Worm (Caenorhabditis elegans) whole organism, L1 larva: Measurements from ENCODE around the gene patr-1.
A peak's percentile ranks its signal among the peaks of the same experiment; 100 is the strongest.

Experiments
- C04F5.9 ChIP-seq: sonication (generic microtip); optimal IDR thresholded peaks from 2 replicates; lab custom pipeline; 2016; ENCODE audit warnings: missing genetic modification characterization, missing compliant biosample characterization
- C34B4.2 ChIP-seq: sonication (generic microtip); optimal IDR thresholded peaks from 2 replicates; lab custom pipeline; 2017; ENCODE audit warnings: mild to moderate bottlenecking, missing genetic modification characterization, missing compliant biosample characterization
- F16B12.6 ChIP-seq: fragments of 150-350 bp; optimal IDR thresholded peaks from 2 replicates; lab custom pipeline; 2014; ENCODE audit warnings: missing biosample characterization, missing genetic modification characterization
- aha-1 ChIP-seq: fragments of 150-350 bp; optimal IDR thresholded peaks from 2 replicates; lab custom pipeline; 2014; ENCODE audit warnings: missing biosample characterization, missing genetic modification characterization
- aly-2 ChIP-seq: fragments of 150-350 bp; optimal IDR thresholded peaks from 2 replicates; lab custom pipeline; 2014; ENCODE audit warnings: missing biosample characterization, missing genetic modification characterization
- ceh-63 ChIP-seq: fragments of 200-800 bp; sonication (Bioruptor generic); optimal IDR thresholded peaks from 2 replicates; lab custom pipeline; 2018; ENCODE audit warnings: mild to moderate bottlenecking, missing genetic modification characterization, missing compliant biosample characterization
- ceh-8 ChIP-seq: fragments of 200-800 bp; sonication (Bioruptor generic); optimal IDR thresholded peaks from 2 replicates; lab custom pipeline; 2018; ENCODE audit warnings: mild to moderate bottlenecking, missing genetic modification characterization, moderate library complexity, missing compliant biosample characterization
- ceh-82 ChIP-seq, 3 experiments: fragments of 150-350 bp in 1 of 3; sonication (generic microtip) in 2 of 3; optimal IDR thresholded peaks; 2 replicates each; lab custom pipeline; 2014 to 2017; ENCODE audit warnings: missing biosample characterization in 3 of 3, missing genetic modification characterization in 3 of 3
- ceh-88 ChIP-seq: fragments of 200-800 bp; sonication (Bioruptor generic); IDR thresholded peaks from 2 replicates; pipeline ENCODE4 v1.3.6; 2022; ENCODE audit warnings: missing genetic modification characterization, missing compliant biosample characterization
- ceh-90 ChIP-seq: sonication (generic microtip); optimal IDR thresholded peaks from 2 replicates; lab custom pipeline; 2016; ENCODE audit warnings: missing genetic modification characterization, missing compliant biosample characterization
- dpl-1 ChIP-seq, 3 experiments: fragments of 150-350 bp in 2 of 3; sonication (generic microtip) in 1 of 3; optimal IDR thresholded peaks; 2 replicates each; lab custom pipeline; 2014 to 2017; ENCODE audit warnings: missing biosample characterization in 3 of 3, missing genetic modification characterization in 3 of 3, missing genetic modification reagents in 3 of 3
- dsc-1 ChIP-seq: sonication (generic microtip); optimal IDR thresholded peaks from 2 replicates; lab custom pipeline; 2016; ENCODE audit warnings: mild to moderate bottlenecking, missing genetic modification characterization, missing compliant biosample characterization
- efl-1 ChIP-seq, 4 experiments: fragments of 150-350 bp; optimal IDR thresholded peaks in 3 of 4; peaks in 1 of 4; 1 replicate in 1 of 4; 2 replicates in 3 of 4; lab custom pipeline; 2014; ENCODE audit warnings: missing biosample characterization in 2 of 4, missing genetic modification characterization in 2 of 4, missing genetic modification reagents in 2 of 4
- egl-13 ChIP-seq: sonication (generic microtip); optimal IDR thresholded peaks from 2 replicates; lab custom pipeline; 2016; ENCODE audit warnings: missing genotype, missing genetic modification reagents, missing genetic modification characterization, missing compliant biosample characterization
- egl-27 ChIP-seq, 2 experiments: fragments of 150-350 bp in 1 of 2; sonication (generic microtip); optimal IDR thresholded peaks; 3 replicates each; lab custom pipeline; 2017 to 2018; ENCODE audit warnings: missing biosample characterization in 2 of 2, missing genetic modification characterization in 2 of 2, missing genetic modification reagents in 2 of 2
- elt-2 ChIP-seq: sonication (generic microtip); optimal IDR thresholded peaks from 2 replicates; lab custom pipeline; 2016; ENCODE audit warnings: missing genetic modification characterization, mild to moderate bottlenecking, inconsistent platforms, missing compliant biosample characterization, missing genetic modification reagents
- fkh-4 ChIP-seq: sonication (generic microtip); optimal IDR thresholded peaks from 2 replicates; lab custom pipeline; 2016; ENCODE audit warnings: missing compliant biosample characterization, missing genetic modification characterization, borderline replicate concordance
- fkh-8 ChIP-seq: sonication (generic microtip); optimal IDR thresholded peaks from 2 replicates; lab custom pipeline; 2016; ENCODE audit warnings: mild to moderate bottlenecking, missing genetic modification characterization, missing compliant biosample characterization
- fos-1 ChIP-seq: fragments of 150-350 bp; optimal IDR thresholded peaks from 2 replicates; lab custom pipeline; 2014; ENCODE audit warnings: missing biosample characterization, missing genetic modification characterization
- hlh-17 ChIP-seq: fragments of 200-800 bp; sonication (Bioruptor generic); optimal IDR thresholded peaks from 2 replicates; lab custom pipeline; 2018; ENCODE audit warnings: missing genetic modification characterization, mild to moderate bottlenecking, missing compliant biosample characterization, moderate library complexity, borderline replicate concordance
- irx-1 ChIP-seq: sonication (generic microtip); optimal IDR thresholded peaks from 2 replicates; lab custom pipeline; 2016; ENCODE audit warnings: missing genetic modification characterization, missing compliant biosample characterization
- isw-1 ChIP-seq: fragments of 200-800 bp; sonication (Bioruptor generic); IDR thresholded peaks from 2 replicates; pipeline ENCODE4 v1.3.6; 2022; ENCODE audit warnings: missing genetic modification characterization, missing compliant biosample characterization
- jun-1 ChIP-seq: fragments of 150-350 bp; optimal IDR thresholded peaks from 2 replicates; lab custom pipeline; 2014; ENCODE audit warnings: missing biosample characterization, missing genetic modification reagents, missing genetic modification characterization
- lin-35 ChIP-seq, 2 experiments: fragments of 150-350 bp; optimal IDR thresholded peaks; 2 replicates each; lab custom pipeline; 2014; ENCODE audit warnings: missing biosample characterization in 2 of 2, missing genetic modification characterization in 2 of 2, missing genetic modification reagents in 2 of 2
- lin-39 ChIP-seq: fragments of 150-350 bp; optimal IDR thresholded peaks from 2 replicates; lab custom pipeline; 2014; ENCODE audit warnings: missing biosample characterization, missing genetic modification reagents, missing genetic modification characterization
- lir-3 ChIP-seq: sonication (generic microtip); optimal IDR thresholded peaks from 2 replicates; lab custom pipeline; 2016; ENCODE audit warnings: mild to moderate bottlenecking, missing genetic modification characterization, moderate library complexity, missing compliant biosample characterization; ENCODE audit not compliant: poor library complexity
- lsy-2 ChIP-seq, 2 experiments: fragments of 150-350 bp; optimal IDR thresholded peaks; 2 replicates each; lab custom pipeline; 2014; ENCODE audit warnings: missing biosample characterization in 2 of 2, missing genetic modification characterization in 2 of 2
- mab-9 ChIP-seq: fragments of 200-800 bp; sonication (Bioruptor generic); IDR thresholded peaks from 2 replicates; pipeline ENCODE4 v1.3.6; 2022; ENCODE audit warnings: missing genetic modification reagents, missing genetic modification characterization, missing compliant biosample characterization
- mdl-1 ChIP-seq, 2 experiments: fragments of 150-350 bp; optimal IDR thresholded peaks; 2 replicates each; lab custom pipeline; 2014 to 2017; ENCODE audit warnings: missing biosample characterization in 2 of 2, missing genetic modification characterization in 2 of 2, inconsistent platforms in 1 of 2
- mef-2 ChIP-seq: fragments of 150-350 bp; optimal IDR thresholded peaks from 2 replicates; lab custom pipeline; 2014; ENCODE audit warnings: missing biosample characterization, missing genetic modification characterization
- mep-1 ChIP-seq: fragments of 150-350 bp; optimal IDR thresholded peaks from 2 replicates; lab custom pipeline; 2014; ENCODE audit warnings: missing biosample characterization, missing genetic modification characterization
- nhr-19 ChIP-seq: fragments of 200-800 bp; sonication (Bioruptor generic); conservative IDR thresholded peaks from 2 replicates; pipeline ENCODE4 v1.3.6; 2022; ENCODE audit warnings: missing genetic modification characterization, missing compliant biosample characterization
- nhr-20 ChIP-seq: sonication (generic microtip); optimal IDR thresholded peaks from 2 replicates; lab custom pipeline; 2016; ENCODE audit warnings: mild to moderate bottlenecking, missing genetic modification characterization, missing compliant biosample characterization
- nhr-237 ChIP-seq: fragments of 150-350 bp; optimal IDR thresholded peaks from 2 replicates; lab custom pipeline; 2014; ENCODE audit warnings: missing biosample characterization, missing genetic modification characterization
- nhr-28 ChIP-seq: fragments of 150-350 bp; optimal IDR thresholded peaks from 2 replicates; lab custom pipeline; 2014; ENCODE audit warnings: missing biosample characterization, missing genetic modification characterization
- nhr-47 ChIP-seq: sonication (generic microtip); optimal IDR thresholded peaks from 2 replicates; lab custom pipeline; 2016; ENCODE audit warnings: mild to moderate bottlenecking, missing genetic modification characterization, moderate library complexity, missing compliant biosample characterization
- nhr-71 ChIP-seq: sonication (generic microtip); optimal IDR thresholded peaks from 2 replicates; lab custom pipeline; 2016; ENCODE audit warnings: mild to moderate bottlenecking, missing genetic modification characterization, moderate library complexity, missing compliant biosample characterization
- nhr-76 ChIP-seq: sonication (generic microtip); optimal IDR thresholded peaks from 2 replicates; lab custom pipeline; 2017; ENCODE audit warnings: missing biosample characterization, missing genetic modification characterization
- nhr-77 ChIP-seq: fragments of 150-350 bp; optimal IDR thresholded peaks from 2 replicates; lab custom pipeline; 2014; ENCODE audit warnings: missing biosample characterization, missing genetic modification characterization
- nhr-85 ChIP-seq: sonication (generic microtip); peaks from one replicate; lab custom pipeline; 2016; ENCODE audit warnings: missing genetic modification characterization, inconsistent platforms, missing compliant biosample characterization
- pag-3 ChIP-seq: sonication (generic microtip); optimal IDR thresholded peaks from 2 replicates; lab custom pipeline; 2017; ENCODE audit warnings: missing genetic modification characterization, mild to moderate bottlenecking, missing compliant biosample characterization, antibody characterized with exemption, borderline replicate concordance; ENCODE audit not compliant: insufficient read depth
- sox-4 ChIP-seq: sonication (generic microtip); optimal IDR thresholded peaks from 2 replicates; lab custom pipeline; 2016; ENCODE audit warnings: missing genetic modification characterization, missing compliant biosample characterization
- swsn-7 ChIP-seq: sonication (generic microtip); optimal IDR thresholded peaks from 2 replicates; lab custom pipeline; 2016; ENCODE audit warnings: missing genetic modification characterization, missing compliant biosample characterization
- tbx-2 ChIP-seq: sonication (generic microtip); optimal IDR thresholded peaks from 2 replicates; lab custom pipeline; 2016; ENCODE audit warnings: missing genetic modification characterization, missing compliant biosample characterization
- tlp-1 ChIP-seq: fragments of 150-350 bp; optimal IDR thresholded peaks from 2 replicates; lab custom pipeline; 2014; ENCODE audit warnings: missing biosample characterization, missing genetic modification characterization
- vab-15 ChIP-seq: sonication (generic microtip); optimal IDR thresholded peaks from 2 replicates; lab custom pipeline; 2017; ENCODE audit warnings: missing genotype, mild to moderate bottlenecking, missing genetic modification characterization, missing compliant biosample characterization
- xbp-1 ChIP-seq: sonication (generic microtip); optimal IDR thresholded peaks from 2 replicates; lab custom pipeline; 2016; ENCODE audit warnings: missing genetic modification characterization, missing compliant biosample characterization
- zag-1 ChIP-seq: fragments of 150-350 bp; optimal IDR thresholded peaks from 2 replicates; lab custom pipeline; 2014; ENCODE audit warnings: missing biosample characterization, missing genetic modification characterization
- zip-4 ChIP-seq: fragments of 200-800 bp; sonication (Bioruptor generic); optimal IDR thresholded peaks from 2 replicates; lab custom pipeline; 2018; ENCODE audit warnings: mild to moderate bottlenecking, missing genetic modification characterization, moderate library complexity, missing compliant biosample characterization

The patr-1 gene

DNA sequence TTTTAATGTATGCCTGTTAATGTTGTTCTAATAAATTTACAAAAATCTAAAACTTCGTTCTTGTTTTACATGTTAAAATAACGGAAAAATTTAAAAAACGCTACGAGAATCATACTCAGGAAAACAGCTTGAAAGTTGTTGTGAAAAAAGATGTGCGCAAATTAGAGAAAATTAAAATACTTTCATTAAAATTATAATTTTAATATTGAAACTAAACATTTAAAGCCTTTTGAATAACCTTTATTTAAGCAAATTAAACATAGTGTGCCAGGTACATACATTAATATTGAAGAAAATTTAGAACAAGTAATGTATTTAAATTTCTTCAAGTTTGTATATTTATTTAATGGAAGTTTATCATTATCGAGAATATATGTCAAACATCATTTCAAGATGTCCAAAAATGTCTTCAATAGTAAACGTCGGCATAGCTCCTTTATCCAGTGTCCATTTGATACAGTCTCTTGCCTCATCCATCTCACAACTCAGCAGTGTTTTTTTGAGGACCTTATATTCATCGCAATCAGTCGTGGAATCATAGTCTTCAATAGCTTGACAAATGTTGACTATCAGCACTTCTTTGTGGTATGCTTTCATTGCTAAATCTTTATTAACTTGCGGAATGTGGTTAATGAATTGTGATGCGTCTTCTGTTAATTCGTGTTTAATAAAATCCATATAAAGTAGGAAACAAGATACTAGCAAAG is 15.8 kb downstream of the patr-1 start (continued):
- TF ChIP-seq tlp-1 (no peak), F16B12.6 (peak; percentile 10), nhr-76 (tag; lab: Kevin White, UChicago) (no peak), pag-3 (no peak), ceh-8 (GFP tag; lab: Kevin White, UChicago) (peak; percentile 23), vab-15 (no peak), zag-1 (tag; lab: Kevin White, UChicago) (no peak), zip-4 (GFP tag; lab: Kevin White, UChicago) (no peak)

DNA sequence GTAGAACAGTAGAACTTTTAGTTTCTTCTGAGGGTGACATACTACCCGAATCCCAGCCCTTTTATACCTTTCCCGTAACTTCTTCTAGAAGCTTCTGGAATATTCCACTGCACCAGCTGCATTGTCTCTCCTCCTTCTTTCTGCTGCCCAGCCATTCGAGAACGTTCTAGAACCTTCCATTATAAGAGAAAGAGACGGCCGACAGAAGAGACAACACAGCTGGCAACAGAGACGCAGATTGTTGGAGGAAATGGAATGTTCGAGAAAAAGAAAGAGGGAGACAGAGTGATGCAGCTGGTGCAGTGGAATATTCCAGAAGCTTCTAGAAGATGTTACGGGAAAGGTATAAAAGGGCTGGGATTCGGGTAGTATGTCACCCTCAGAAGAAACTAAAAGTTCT is 18.5 kb downstream of the patr-1 start, which contains the start of the genes F44E5.4 and F44E5.5:
TSS of gene F44E5.4 (minus strand) at position 35 of the 400 bp plus-strand sequence.
TSS of gene F44E5.5 (plus strand) at position 386 of the 400 bp plus-strand sequence.
- TF ChIP-seq zip-4 (GFP tag; lab: Kevin White, UChicago) (peak; percentile 76), fkh-8 (peak; percentile 98), nhr-20 (tag; lab: Kevin White, UChicago) (peak; percentile 89), egl-13 (tag; lab: Kevin White, UChicago) (peak; percentile 92), aly-2 (tag; lab: Kevin White, UChicago) (peak; percentile 39), C04F5.9 (tag; lab: Kevin White, UChicago) (peak; percentile 36), efl-1 (optimal IDR thresholded peaks at IDR 0.05; lab: Kevin White, UChicago) (peak; percentile 73 to 86), efl-1 (GFP tag; optimal IDR thresholded peaks at IDR 0.05 in 1 of 2; lab: Kevin White, UChicago) (peak; percentile 53 to 96), nhr-76 (tag; lab: Kevin White, UChicago) (peak; percentile 27), lin-35 (GFP tag; optimal IDR thresholded peaks at IDR 0.05; lab: Kevin White, UChicago) (peak; percentile 31 to 78), mab-9 (GFP tag; lab: Robert Waterston, UW) (peak; percentile 100), mdl-1 (tag; optimal IDR thresholded peaks at IDR 0.05; lab: Kevin White, UChicago) (peak in 1 of 2 experiments; percentile 61), dsc-1 (peak; percentile 91), isw-1 (peak; percentile 94), mef-2 (tag; lab: Kevin White, UChicago) (peak; percentile 56), nhr-85 (tag; lab: Kevin White, UChicago) (peak; percentile 90), sox-4 (tag; lab: Kevin White, UChicago) (peak; percentile 84), ceh-90 (tag; lab: Kevin White, UChicago) (peak; percentile 12), mep-1 (tag; lab: Kevin White, UChicago) (peak; percentile 62), nhr-28 (tag; lab: Kevin White, UChicago) (peak; percentile 42), irx-1 (tag; lab: Kevin White, UChicago) (peak; percentile 86), tbx-2 (tag; lab: Kevin White, UChicago) (peak; percentile 84), C34B4.2 (tag; lab: Kevin White, UChicago) (peak; percentile 86), ceh-88 (GFP tag; lab: Robert Waterston, UW) (peak; percentile 94), elt-2 (peak; percentile 54), dpl-1 (GFP tag; optimal IDR thresholded peaks at IDR 0.05; lab: Kevin White, UChicago) (peak; percentile 57 to 62 (median 62)), fos-1 (tag; lab: Kevin White, UChicago) (peak; percentile 63), egl-27 (tag; optimal IDR thresholded peaks at IDR 0.05; lab: Kevin White, UChicago) (peak in 1 of 2 experiments; percentile 25), ceh-82 (tag; optimal IDR thresholded peaks at IDR 0.05; lab: Kevin White, UChicago) (peak; percentile 65 to 81 (median 69)), xbp-1 (tag; lab: Kevin White, UChicago) (peak; percentile 84), hlh-17 (GFP tag; lab: Kevin White, UChicago) (peak; percentile 91), ceh-63 (GFP tag; lab: Kevin White, UChicago) (peak; percentile 75), nhr-77 (tag; lab: Kevin White, UChicago) (peak; percentile 67), ceh-8 (GFP tag; lab: Kevin White, UChicago) (peak; percentile 87), aha-1 (peak; percentile 76), swsn-7 (peak; percentile 95), nhr-237 (tag; lab: Kevin White, UChicago) (peak; percentile 83), lin-39 (tag; lab: Kevin White, UChicago) (peak; percentile 52), fkh-4 (tag; lab: Kevin White, UChicago) (peak; percentile 37), nhr-71 (tag; lab: Kevin White, UChicago) (peak; percentile 97), lsy-2 (tag; optimal IDR thresholded peaks at IDR 0.05; lab: Kevin White, UChicago) (peak; percentile 77 to 78), jun-1 (peak; percentile 90), nhr-19 (GFP tag; lab: Robert Waterston, UW) (peak; percentile 96), nhr-47 (tag; lab: Kevin White, UChicago) (peak; percentile 96), lir-3 (tag; lab: Kevin White, UChicago) (peak; percentile 64)
